Fruit fly (Drosophila melanogaster): ENCODE measurements around the gene CCT3.

dm6 chr3R:16676518-16676917, 29.1 kb downstream of the CCT3 start:
- TF ChIP-seq usp (GFP tag; optimal IDR thresholded peaks at IDR 0.05) (no peak), psq (optimal IDR thresholded peaks at IDR 0.05) (no peak), Dll (optimal IDR thresholded peaks at IDR 0.05) (no peak), pan (optimal IDR thresholded peaks at IDR 0.05) (no peak), CG8478 (optimal IDR thresholded peaks at IDR 0.05) (no peak)

Measured in whole organism.